Worm (Caenorhabditis elegans) whole organism, L2 larva: ENCODE results near the gene Y53G8AM.7.

ENCODE experiments used
- C34F6.9 ChIP-seq: fragments of 150-350 bp; optimal IDR thresholded peaks from 2 replicates; lab custom pipeline; 2014; ENCODE audit warnings: missing biosample characterization, missing genetic modification characterization
- F13H6.1 ChIP-seq: sonication (generic microtip); optimal IDR thresholded peaks from 2 replicates; lab custom pipeline; 2016; ENCODE audit warnings: missing genetic modification characterization, missing compliant biosample characterization
- R02D3.7 ChIP-seq: fragments of 150-350 bp; optimal IDR thresholded peaks from 2 replicates; lab custom pipeline; 2014; ENCODE audit warnings: missing biosample characterization, missing genetic modification characterization
- Y55F3AM.14 ChIP-seq: fragments of 200-800 bp; sonication (Bioruptor generic); optimal IDR thresholded peaks from 2 replicates; lab custom pipeline; 2018; ENCODE audit warnings: mild to moderate bottlenecking, missing genetic modification characterization, missing compliant biosample characterization
- ZK546.5 ChIP-seq: sonication (generic microtip); optimal IDR thresholded peaks from 2 replicates; lab custom pipeline; 2017; ENCODE audit warnings: missing biosample characterization, missing genetic modification characterization
- alr-1 ChIP-seq: fragments of 150-350 bp; optimal IDR thresholded peaks from 2 replicates; lab custom pipeline; 2014; ENCODE audit warnings: missing biosample characterization, missing genetic modification characterization
- aly-2 ChIP-seq: fragments of 150-350 bp; optimal IDR thresholded peaks from 2 replicates; lab custom pipeline; 2014; ENCODE audit warnings: missing biosample characterization, missing genetic modification characterization
- ama-1 ChIP-seq: fragments of 150-350 bp; optimal IDR thresholded peaks from 2 replicates; lab custom pipeline; 2018; ENCODE audit warnings: inconsistent platforms
- blmp-1 ChIP-seq: sonication (generic microtip); optimal IDR thresholded peaks from 2 replicates; lab custom pipeline; 2017; ENCODE audit warnings: missing genetic modification characterization, mild to moderate bottlenecking, missing compliant biosample characterization, antibody characterized with exemption, moderate library complexity; ENCODE audit not compliant: insufficient read depth
- ceh-16 ChIP-seq: fragments of 150-350 bp; optimal IDR thresholded peaks from 2 replicates; lab custom pipeline; 2014; ENCODE audit warnings: missing biosample characterization, missing genetic modification characterization
- ceh-82 ChIP-seq: fragments of 150-350 bp; optimal IDR thresholded peaks from 2 replicates; lab custom pipeline; 2014; ENCODE audit warnings: missing biosample characterization, missing genetic modification characterization
- crh-2 ChIP-seq: sonication (generic microtip); optimal IDR thresholded peaks from 2 replicates; lab custom pipeline; 2017; ENCODE audit warnings: missing biosample characterization, missing genetic modification characterization
- dmd-4 ChIP-seq: sonication (generic microtip); optimal IDR thresholded peaks from 2 replicates; lab custom pipeline; 2017; ENCODE audit warnings: missing biosample characterization, missing genetic modification characterization
- egl-27 ChIP-seq: sonication (generic microtip); optimal IDR thresholded peaks from 3 replicates; lab custom pipeline; 2017; ENCODE audit warnings: missing biosample characterization, missing genetic modification reagents, missing genetic modification characterization
- elt-1 ChIP-seq: fragments of 150-350 bp; optimal IDR thresholded peaks from 2 replicates; lab custom pipeline; 2014; ENCODE audit warnings: missing biosample characterization, missing genetic modification characterization
- elt-3 ChIP-seq: sonication (generic microtip); optimal IDR thresholded peaks from 2 replicates; lab custom pipeline; 2017; ENCODE audit warnings: missing biosample characterization, missing genetic modification characterization
- fos-1 ChIP-seq: fragments of 150-350 bp; optimal IDR thresholded peaks from 2 replicates; lab custom pipeline; 2014; ENCODE audit warnings: missing biosample characterization, missing genetic modification characterization
- gmeb-1 ChIP-seq: fragments of 150-350 bp; optimal IDR thresholded peaks from 2 replicates; lab custom pipeline; 2014; ENCODE audit warnings: missing biosample characterization, missing genetic modification characterization
- lin-11 ChIP-seq: fragments of 150-350 bp; sonication (generic microtip); optimal IDR thresholded peaks from 2 replicates; lab custom pipeline; 2014; ENCODE audit warnings: missing biosample characterization, missing genetic modification characterization, inconsistent platforms, mixed read lengths
- lin-13 ChIP-seq: fragments of 150-350 bp; optimal IDR thresholded peaks from 2 replicates; lab custom pipeline; 2014; ENCODE audit warnings: missing biosample characterization, missing genetic modification reagents, missing genetic modification characterization
- lin-39 ChIP-seq: fragments of 150-350 bp; optimal IDR thresholded peaks from 2 replicates; lab custom pipeline; 2014; ENCODE audit warnings: missing biosample characterization, missing genetic modification reagents, missing genetic modification characterization
- lsy-2 ChIP-seq, 2 experiments: fragments of 150-350 bp in 1 of 2; sonication (generic microtip) in 1 of 2; optimal IDR thresholded peaks; 2 replicates each; lab custom pipeline; 2014 to 2017; ENCODE audit warnings: missing biosample characterization in 2 of 2, missing genetic modification characterization in 2 of 2
- mab-5 ChIP-seq: fragments of 150-350 bp; optimal IDR thresholded peaks from 2 replicates; lab custom pipeline; 2014; ENCODE audit warnings: missing biosample characterization, missing genetic modification characterization
- mbf-1 ChIP-seq: sonication (generic microtip); optimal IDR thresholded peaks from 2 replicates; lab custom pipeline; 2017; ENCODE audit warnings: missing biosample characterization, missing genetic modification characterization
- mdl-1 ChIP-seq, 2 experiments: fragments of 150-350 bp in 1 of 2; sonication (generic microtip) in 1 of 2; optimal IDR thresholded peaks; 2 replicates each; lab custom pipeline; 2017; ENCODE audit warnings: missing biosample characterization in 2 of 2, missing genetic modification characterization in 2 of 2
- nhr-10 ChIP-seq: sonication (generic microtip); optimal IDR thresholded peaks from 2 replicates; lab custom pipeline; 2017; ENCODE audit warnings: missing biosample characterization, missing genetic modification characterization
- nhr-11 ChIP-seq: fragments of 150-350 bp; optimal IDR thresholded peaks from 2 replicates; lab custom pipeline; 2014; ENCODE audit warnings: missing biosample characterization, missing genetic modification characterization
- nhr-12 ChIP-seq: fragments of 150-350 bp; optimal IDR thresholded peaks from 2 replicates; lab custom pipeline; 2014; ENCODE audit warnings: missing biosample characterization, missing genetic modification characterization
- nhr-129 ChIP-seq: fragments of 150-350 bp; optimal IDR thresholded peaks from 2 replicates; lab custom pipeline; 2014; ENCODE audit warnings: missing biosample characterization, missing genetic modification characterization
- nhr-21 ChIP-seq: fragments of 150-350 bp; optimal IDR thresholded peaks from 2 replicates; lab custom pipeline; 2014; ENCODE audit warnings: missing biosample characterization, missing genetic modification characterization
- nhr-23 ChIP-seq: fragments of 150-350 bp; optimal IDR thresholded peaks from 2 replicates; lab custom pipeline; 2014; ENCODE audit warnings: missing biosample characterization, missing genetic modification reagents, missing genetic modification characterization
- nhr-237 ChIP-seq: fragments of 150-350 bp; optimal IDR thresholded peaks from 2 replicates; lab custom pipeline; 2014; ENCODE audit warnings: missing biosample characterization, missing genetic modification characterization
- nhr-25 ChIP-seq: fragments of 150-350 bp; sonication (generic microtip); optimal IDR thresholded peaks from 3 replicates; lab custom pipeline; 2014; ENCODE audit warnings: missing biosample characterization, missing genetic modification characterization
- nhr-6 ChIP-seq: fragments of 150-350 bp; optimal IDR thresholded peaks from 2 replicates; lab custom pipeline; 2014; ENCODE audit warnings: missing biosample characterization, missing genetic modification characterization
- nhr-77 ChIP-seq: fragments of 150-350 bp; optimal IDR thresholded peaks from 2 replicates; lab custom pipeline; 2014; ENCODE audit warnings: missing biosample characterization, missing genetic modification characterization
- peb-1 ChIP-seq: fragments of 150-350 bp; optimal IDR thresholded peaks from 2 replicates; lab custom pipeline; 2014; ENCODE audit warnings: missing biosample characterization, missing genetic modification characterization
- sem-4 ChIP-seq: fragments of 150-350 bp; optimal IDR thresholded peaks from 2 replicates; lab custom pipeline; 2014; ENCODE audit warnings: missing biosample characterization, missing genetic modification reagents, missing genetic modification characterization
- skn-1 ChIP-seq: sonication (generic microtip); optimal IDR thresholded peaks from 2 replicates; lab custom pipeline; 2017; ENCODE audit warnings: missing biosample characterization, missing genetic modification characterization
- sma-3 ChIP-seq: sonication (generic microtip); optimal IDR thresholded peaks from 2 replicates; lab custom pipeline; 2016; ENCODE audit warnings: missing genetic modification reagents, missing genetic modification characterization, missing compliant biosample characterization
- sma-9 ChIP-seq, 2 experiments: fragments of 150-350 bp in 1 of 2; sonication (generic microtip) in 1 of 2; optimal IDR thresholded peaks; 2 replicates each; lab custom pipeline; 2014 to 2016; ENCODE audit warnings: missing genetic modification characterization in 2 of 2, mild to moderate bottlenecking in 1 of 2, missing biosample characterization in 1 of 2, missing compliant biosample characterization in 1 of 2, missing genetic modification reagents in 1 of 2, moderate library complexity in 1 of 2
- snpc-4 ChIP-seq: fragments of 150-350 bp; optimal IDR thresholded peaks from 2 replicates; lab custom pipeline; 2014; ENCODE audit warnings: missing biosample characterization, missing genetic modification characterization
- unc-39 ChIP-seq: fragments of 150-350 bp; optimal IDR thresholded peaks from 2 replicates; lab custom pipeline; 2014; ENCODE audit warnings: missing biosample characterization, missing genetic modification characterization
- unc-55 ChIP-seq: fragments of 150-350 bp; sonication (generic microtip); optimal IDR thresholded peaks from 3 replicates; lab custom pipeline; 2014; ENCODE audit warnings: missing biosample characterization, missing genetic modification reagents, missing genetic modification characterization
- unc-62 ChIP-seq: fragments of 150-350 bp; optimal IDR thresholded peaks from 2 replicates; lab custom pipeline; 2014; ENCODE audit warnings: missing biosample characterization, missing genetic modification reagents, missing genetic modification characterization
- zag-1 ChIP-seq: fragments of 150-350 bp; optimal IDR thresholded peaks from 2 replicates; lab custom pipeline; 2014; ENCODE audit warnings: missing biosample characterization, missing genetic modification characterization
- ztf-1 ChIP-seq: fragments of 200-800 bp; sonication (Bioruptor generic); conservative IDR thresholded peaks from 2 replicates; pipeline ENCODE4 v1.3.6; 2022; ENCODE audit warnings: missing genetic modification characterization, missing compliant biosample characterization
- ztf-11 ChIP-seq: sonication (generic microtip); optimal IDR thresholded peaks from 2 replicates; lab custom pipeline; 2017; ENCODE audit warnings: missing biosample characterization, missing genetic modification characterization
- ztf-4 ChIP-seq: fragments of 150-350 bp; optimal IDR thresholded peaks from 2 replicates; lab custom pipeline; 2014; ENCODE audit warnings: missing biosample characterization, missing genetic modification characterization

Gene Y53G8AM.7

DNA sequence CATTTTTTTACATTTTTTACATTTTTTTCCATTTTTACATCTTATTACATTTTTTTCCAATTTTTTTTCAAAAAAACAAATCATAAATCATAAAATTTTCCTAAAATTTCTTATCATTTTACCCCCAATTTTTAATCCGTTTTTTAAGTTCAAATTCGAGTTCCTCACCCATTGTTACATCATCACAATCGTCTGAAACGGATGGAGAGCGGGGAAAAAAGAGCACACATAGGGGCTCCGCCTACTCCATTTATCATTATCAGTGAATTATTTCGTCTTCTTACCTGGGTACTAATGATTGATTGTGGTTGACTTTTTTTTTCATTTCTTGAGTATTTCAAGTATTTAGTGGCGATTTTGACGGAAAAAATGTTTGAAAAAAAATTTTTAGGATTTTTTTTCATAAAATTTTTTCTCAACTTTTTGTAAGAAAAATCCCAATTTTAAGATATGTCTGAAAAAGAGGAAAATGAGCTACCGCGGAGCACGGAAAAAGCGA, 15.4 kb upstream of the Y53G8AM.7 start, which contains the start of gene mfsd-8:
Gene mfsd-8 (plus strand): TSS at position 449 of the 499 bp plus-strand sequence.
- no peak for TF ChIP-seq mdl-1 (tag; optimal IDR thresholded peaks at IDR 0.05; lab: Kevin White, UChicago)
- no peak for TF ChIP-seq aly-2 (tag; lab: Kevin White, UChicago)
- peak; percentile 3 for TF ChIP-seq crh-2 (tag; lab: Kevin White, UChicago)
- TF ChIP-seq C34F6.9 (tag; lab: Kevin White, UChicago), result no peak
- TF ChIP-seq mab-5 (tag; lab: Kevin White, UChicago), result no peak
- TF ChIP-seq lsy-2 (tag; optimal IDR thresholded peaks at IDR 0.05; lab: Kevin White, UChicago), result no peak
- TF ChIP-seq fos-1, result peak; percentile 82
- no peak for TF ChIP-seq unc-39 (tag; lab: Kevin White, UChicago)
- TF ChIP-seq unc-55, result no peak

DNA sequence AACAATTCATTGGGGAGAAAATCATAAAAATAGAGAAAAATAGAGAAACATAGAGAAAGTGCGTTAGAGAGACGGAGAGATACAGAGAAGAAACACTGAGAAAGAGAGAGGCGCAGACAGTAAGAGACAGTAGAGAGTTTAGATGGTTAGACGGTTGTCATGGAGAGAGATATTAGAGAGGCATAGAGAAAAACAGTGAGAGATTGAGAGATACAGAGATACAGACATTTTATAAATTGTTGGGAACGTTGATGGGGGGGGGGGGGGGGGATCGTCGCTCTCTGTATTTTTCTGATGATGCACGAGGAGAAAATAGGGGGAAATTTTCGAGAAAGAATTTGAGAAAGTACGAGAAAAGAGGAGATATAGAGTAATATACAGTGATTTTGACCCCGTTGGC, 12.8 kb upstream of the Y53G8AM.7 start:
- TF ChIP-seq nhr-129 (no peak), mbf-1 (tag; lab: Kevin White, UChicago) (no peak), nhr-25 (tag; lab: Kevin White, UChicago) (peak; percentile 94), sma-9 (GFP tag; optimal IDR thresholded peaks at IDR 0.05; lab: Kevin White, UChicago) (peak; percentile 94), sma-9 (tag; optimal IDR thresholded peaks at IDR 0.05; lab: Kevin White, UChicago) (no peak), nhr-23 (tag; lab: Kevin White, UChicago) (no peak), blmp-1 (tag; lab: Kevin White, UChicago) (peak; percentile 49), unc-55 (peak; percentile 67), dmd-4 (tag; lab: Kevin White, UChicago) (no peak), R02D3.7 (no peak), mdl-1 (tag; optimal IDR thresholded peaks at IDR 0.05; lab: Kevin White, UChicago) (no peak), lin-39 (no peak), zag-1 (tag; lab: Kevin White, UChicago) (no peak), sem-4 (tag; lab: Kevin White, UChicago) (peak; percentile 83), elt-1 (tag; lab: Kevin White, UChicago) (no peak), lin-13 (GFP tag; lab: Kevin White, UChicago) (peak; percentile 76), F13H6.1 (peak; percentile 83), ZK546.5 (tag; lab: Kevin White, UChicago) (no peak), sma-3 (GFP tag; lab: Kevin White, UChicago) (peak; percentile 88), gmeb-1 (peak; percentile 85), aly-2 (tag; lab: Kevin White, UChicago) (no peak), ztf-1 (GFP tag; lab: Robert Waterston, UW) (no peak), peb-1 (no peak), nhr-77 (tag; lab: Kevin White, UChicago) (no peak), lin-11 (tag; lab: Kevin White, UChicago) (no peak), lsy-2 (tag; optimal IDR thresholded peaks at IDR 0.05; lab: Kevin White, UChicago) (peak; percentile 73 to 89), nhr-10 (tag; lab: Kevin White, UChicago) (no peak), unc-39 (tag; lab: Kevin White, UChicago) (no peak), nhr-237 (peak; percentile 50), crh-2 (tag; lab: Kevin White, UChicago) (peak; percentile 69), C34F6.9 (tag; lab: Kevin White, UChicago) (peak; percentile 92), Y55F3AM.14 (no peak), skn-1 (no peak), alr-1 (no peak), nhr-6 (tag; lab: Kevin White, UChicago) (peak; percentile 76), ama-1 (lab: Kevin White, UChicago) (no peak), mab-5 (tag; lab: Kevin White, UChicago) (peak; percentile 65), nhr-12 (tag; lab: Kevin White, UChicago) (no peak), nhr-21 (peak; percentile 58), unc-62 (GFP tag; lab: Kevin White, UChicago) (no peak), ztf-11 (tag; lab: Kevin White, UChicago) (no peak), ceh-82 (tag; lab: Kevin White, UChicago) (no peak), elt-3 (no peak), fos-1 (peak; percentile 47), ztf-4 (tag; lab: Kevin White, UChicago) (peak; percentile 55), nhr-11 (no peak), egl-27 (peak; percentile 42), ceh-16 (no peak), snpc-4 (peak; percentile 6)
